Fruit fly (Drosophila melanogaster) whole organism, embryonic: Measurements from ENCODE around the gene Duox.

ENCODE experiments used
- Atf6 ChIP-seq: fragments of 200-800 bp; sonication (Bioruptor generic); IDR thresholded peaks from 2 replicates; pipeline ENCODE4 v1.3.6; 2022; ENCODE audit warnings: missing biosample characterization, missing genetic modification characterization
- CG10431 ChIP-seq: fragments of 200-800 bp; sonication (Bioruptor generic); optimal IDR thresholded peaks from 3 replicates; lab custom pipeline; 2018; ENCODE audit warnings: missing biosample characterization, mild to moderate bottlenecking, missing genetic modification characterization
- CG11560 ChIP-seq: fragments of 200-800 bp; sonication (Bioruptor generic); IDR thresholded peaks from 3 replicates; pipeline ENCODE4 v1.3.6; 2022; ENCODE audit warnings: missing biosample characterization, missing genetic modification characterization
- CG12391 ChIP-seq: fragments of 200-800 bp; sonication (Bioruptor generic); optimal IDR thresholded peaks from 3 replicates; lab custom pipeline; 2018; ENCODE audit warnings: missing biosample characterization, mild to moderate bottlenecking, missing genetic modification characterization, moderate library complexity
- CG14965 ChIP-seq: fragments of 200-800 bp; sonication (Bioruptor generic); optimal IDR thresholded peaks from 2 replicates; lab custom pipeline; 2016; ENCODE audit warnings: missing biosample characterization, missing genetic modification characterization, borderline replicate concordance
- CG15073 ChIP-seq: fragments of 200-800 bp; sonication (Bioruptor generic); optimal IDR thresholded peaks from 2 replicates; lab custom pipeline; 2016; ENCODE audit warnings: missing biosample characterization, missing genetic modification characterization
- CG1647 ChIP-seq: fragments of 200-800 bp; sonication (Bioruptor generic); optimal IDR thresholded peaks from 3 replicates; lab custom pipeline; 2016; ENCODE audit warnings: missing biosample characterization, missing genetic modification characterization
- CG1832 ChIP-seq: fragments of 200-800 bp; sonication (Bioruptor generic); optimal IDR thresholded peaks from 2 replicates; lab custom pipeline; 2017; ENCODE audit warnings: missing biosample characterization, mild to moderate bottlenecking, missing genetic modification characterization, inconsistent platforms
- CG2202 ChIP-seq: fragments of 200-800 bp; sonication (Bioruptor generic); optimal IDR thresholded peaks from 2 replicates; lab custom pipeline; 2018; ENCODE audit warnings: missing biosample characterization, mild to moderate bottlenecking, missing genetic modification characterization
- CG32532 ChIP-seq: fragments of 200-800 bp; sonication (Bioruptor generic); IDR thresholded peaks from 2 replicates; pipeline ENCODE4 v1.3.6; 2022; ENCODE audit warnings: missing biosample characterization, missing genetic modification characterization
- CG3838 ChIP-seq: fragments of 200-800 bp; sonication (Bioruptor generic); optimal IDR thresholded peaks from 3 replicates; lab custom pipeline; 2016; ENCODE audit warnings: missing biosample characterization, missing genetic modification characterization
- CG5953 ChIP-seq: fragments of 200-800 bp; sonication (Bioruptor generic); IDR thresholded peaks from 2 replicates; pipeline ENCODE4 v1.3.6; 2022; ENCODE audit warnings: missing biosample characterization, missing genetic modification characterization
- CG6254 ChIP-seq: fragments of 200-800 bp; sonication (Bioruptor generic); optimal IDR thresholded peaks from 3 replicates; lab custom pipeline; 2017; ENCODE audit warnings: mild to moderate bottlenecking, missing biosample characterization, missing genetic modification reagents, missing genetic modification characterization
- CG6765 ChIP-seq: fragments of 200-800 bp; sonication (Bioruptor generic); optimal IDR thresholded peaks from 3 replicates; lab custom pipeline; 2017; ENCODE audit warnings: missing biosample characterization, mild to moderate bottlenecking, missing genetic modification characterization
- CG6791 ChIP-seq: fragments of 200-800 bp; sonication (Bioruptor generic); IDR thresholded peaks from 3 replicates; pipeline ENCODE4 v1.3.6; 2022; ENCODE audit warnings: missing biosample characterization, missing genetic modification characterization; ENCODE audit not compliant: partially characterized antibody
- CG7928 ChIP-seq: fragments of 200-800 bp; sonication (Bioruptor generic); optimal IDR thresholded peaks from 2 replicates; lab custom pipeline; 2017; ENCODE audit warnings: missing biosample characterization, mild to moderate bottlenecking, missing genetic modification characterization
- CG8281 ChIP-seq: fragments of 200-800 bp; sonication (Bioruptor generic); optimal IDR thresholded peaks from 2 replicates; lab custom pipeline; 2018; ENCODE audit warnings: missing biosample characterization, mild to moderate bottlenecking, missing genetic modification characterization, moderate library complexity
- CG8290 ChIP-seq, 3 experiments: fragments of 200-800 bp; sonication (Bioruptor generic); optimal IDR thresholded peaks; 2 replicates each; lab custom pipeline; 2016 to 2019; ENCODE audit warnings: missing biosample characterization in 3 of 3, missing genetic modification characterization in 3 of 3, mild to moderate bottlenecking in 2 of 3, moderate library complexity in 1 of 3
- CrebB ChIP-seq: fragments of 200-800 bp; sonication (Bioruptor generic); optimal IDR thresholded peaks from 3 replicates; lab custom pipeline; 2018; ENCODE audit warnings: missing biosample characterization, mild to moderate bottlenecking, missing genetic modification characterization
- D19A ChIP-seq: fragments of 200-800 bp; optimal IDR thresholded peaks from 3 replicates; lab custom pipeline; 2019; ENCODE audit warnings: missing biosample characterization, mild to moderate bottlenecking, missing genetic modification characterization, moderate library complexity
- Dek ChIP-seq: fragments of 200-800 bp; sonication (Bioruptor generic); optimal IDR thresholded peaks from 3 replicates; lab custom pipeline; 2019; ENCODE audit warnings: missing biosample characterization, mild to moderate bottlenecking, missing genetic modification characterization, moderate library complexity
- H2.0 ChIP-seq: fragments of 200-800 bp; sonication (Bioruptor generic); IDR thresholded peaks from 2 replicates; pipeline ENCODE4 v1.3.6; 2022; ENCODE audit warnings: missing biosample characterization, missing genetic modification characterization
- Hey ChIP-seq: fragments of 200-800 bp; sonication (Bioruptor generic); optimal IDR thresholded peaks from 3 replicates; lab custom pipeline; 2018; ENCODE audit warnings: missing biosample characterization, mild to moderate bottlenecking, missing genetic modification characterization
- Hr51 ChIP-seq, 2 experiments: fragments of 200-800 bp; sonication (Bioruptor generic); optimal IDR thresholded peaks; 2 replicates in 1 of 2; 3 replicates in 1 of 2; lab custom pipeline; 2016 to 2018; ENCODE audit warnings: missing biosample characterization in 2 of 2, missing genetic modification characterization in 2 of 2, mild to moderate bottlenecking in 1 of 2, moderate library complexity in 1 of 2
- MTF-1 ChIP-seq: fragments of 200-800 bp; sonication (Bioruptor generic); optimal IDR thresholded peaks from 2 replicates; lab custom pipeline; 2018; ENCODE audit warnings: missing biosample characterization, mild to moderate bottlenecking, missing genetic modification characterization, borderline replicate concordance
- Meics ChIP-seq: fragments of 200-800 bp; sonication (Bioruptor generic); optimal IDR thresholded peaks from 2 replicates; lab custom pipeline; 2017; ENCODE audit warnings: missing biosample characterization, mild to moderate bottlenecking, missing genetic modification characterization
- NC2α ChIP-seq: fragments of 200-800 bp; sonication (Bioruptor generic); optimal IDR thresholded peaks from 2 replicates; lab custom pipeline; 2016; ENCODE audit warnings: missing biosample characterization, missing genetic modification characterization
- NK7.1 ChIP-seq: fragments of 200-800 bp; sonication (Bioruptor generic); optimal IDR thresholded peaks from 3 replicates; lab custom pipeline; 2016; ENCODE audit warnings: missing biosample characterization, missing genetic modification characterization
- Poxn ChIP-seq: fragments of 200-800 bp; sonication (Bioruptor generic); IDR thresholded peaks from 2 replicates; pipeline ENCODE4 v1.3.6; 2022; ENCODE audit warnings: missing biosample characterization, missing genetic modification characterization
- Spps ChIP-seq: fragments of 200-800 bp; sonication (Bioruptor generic); optimal IDR thresholded peaks from 2 replicates; lab custom pipeline; 2018; ENCODE audit warnings: missing biosample characterization, mild to moderate bottlenecking, missing genetic modification characterization
- Sry-δ ChIP-seq: fragments of 200-800 bp; sonication (Bioruptor generic); optimal IDR thresholded peaks from 2 replicates; lab custom pipeline; 2016; ENCODE audit warnings: missing biosample characterization, missing genetic modification characterization
- Xbp1 ChIP-seq: fragments of 200-800 bp; sonication (Bioruptor generic); optimal IDR thresholded peaks from 3 replicates; lab custom pipeline; 2016; ENCODE audit warnings: missing biosample characterization, mild to moderate bottlenecking, missing genetic modification characterization
- chm ChIP-seq: fragments of 200-800 bp; sonication (Bioruptor generic); IDR thresholded peaks from 2 replicates; pipeline ENCODE4 v1.3.6; 2022; ENCODE audit warnings: missing biosample characterization, missing genetic modification characterization
- crc ChIP-seq: fragments of 200-800 bp; sonication (Bioruptor generic); optimal IDR thresholded peaks from 2 replicates; lab custom pipeline; 2016; ENCODE audit warnings: missing biosample characterization, missing genetic modification characterization
- dm ChIP-seq: fragments of 200-800 bp; sonication (Bioruptor generic); optimal IDR thresholded peaks from 3 replicates; lab custom pipeline; 2016; ENCODE audit warnings: missing biosample characterization, missing genetic modification characterization
- dmrt11E ChIP-seq: fragments of 200-800 bp; sonication (Bioruptor generic); optimal IDR thresholded peaks from 3 replicates; lab custom pipeline; 2018; ENCODE audit warnings: missing biosample characterization, mild to moderate bottlenecking, missing genetic modification characterization, moderate library complexity
- esg ChIP-seq: fragments of 200-800 bp; sonication (Bioruptor generic); conservative IDR thresholded peaks from 2 replicates; pipeline ENCODE4 v1.3.6; 2022; ENCODE audit warnings: missing biosample characterization, missing genetic modification characterization
- grau ChIP-seq: fragments of 200-800 bp; optimal IDR thresholded peaks from 3 replicates; lab custom pipeline; 2019; ENCODE audit warnings: missing biosample characterization, mild to moderate bottlenecking, missing genetic modification characterization, moderate library complexity
- h ChIP-seq: fragments of >200 bp; optimal IDR thresholded peaks from 2 replicates; lab custom pipeline; 2017
- lab ChIP-seq: fragments of 200-800 bp; sonication (Bioruptor generic); optimal IDR thresholded peaks from 3 replicates; lab custom pipeline; 2017; ENCODE audit warnings: missing biosample characterization, missing genetic modification characterization, mild to moderate bottlenecking, moderate library complexity, missing genetic modification reagents
- luna ChIP-seq: fragments of 200-800 bp; sonication (Bioruptor generic); optimal IDR thresholded peaks from 2 replicates; lab custom pipeline; 2016; ENCODE audit warnings: missing biosample characterization, missing genetic modification characterization
- nau ChIP-seq: fragments of 200-800 bp; sonication (Bioruptor generic); optimal IDR thresholded peaks from 3 replicates; lab custom pipeline; 2017; ENCODE audit warnings: missing biosample characterization, mild to moderate bottlenecking, missing genetic modification characterization, missing genetic modification reagents
- nmo ChIP-seq: fragments of 200-800 bp; sonication (Bioruptor generic); optimal IDR thresholded peaks from 2 replicates; lab custom pipeline; 2018; ENCODE audit warnings: missing biosample characterization, mild to moderate bottlenecking, missing genetic modification characterization, moderate library complexity
- pan ChIP-seq, 4 experiments: fragments of >200 bp in 3 of 4; fragments of 200-800 bp in 1 of 4; sonication (Bioruptor generic) in 1 of 4; optimal IDR thresholded peaks in 3 of 4; IDR thresholded peaks in 1 of 4; 2 replicates each; pipeline versions ENCODE4 v1.3.6 to Lab custom; 2017 to 2022; ENCODE audit warnings: missing biosample characterization in 2 of 4, missing genetic modification characterization in 2 of 4, mixed read lengths in 1 of 4
- pita ChIP-seq: fragments of 200-800 bp; sonication (Bioruptor generic); optimal IDR thresholded peaks from 2 replicates; lab custom pipeline; 2017; ENCODE audit warnings: missing biosample characterization, mild to moderate bottlenecking, missing genetic modification characterization
- pum ChIP-seq: fragments of 200-800 bp; sonication (Bioruptor generic); optimal IDR thresholded peaks from 2 replicates; lab custom pipeline; 2016; ENCODE audit warnings: missing biosample characterization, missing genetic modification characterization
- pzg ChIP-seq: fragments of 200-800 bp; sonication (Bioruptor generic); optimal IDR thresholded peaks from 3 replicates; lab custom pipeline; 2018; ENCODE audit warnings: missing biosample characterization, mild to moderate bottlenecking, missing genetic modification characterization, moderate library complexity
- slbo ChIP-seq: fragments of 200-800 bp; sonication (Bioruptor generic); IDR thresholded peaks from 2 replicates; pipeline ENCODE4 v1.3.6; 2022; ENCODE audit warnings: missing biosample characterization, missing genetic modification characterization
- wdn ChIP-seq: fragments of 200-800 bp; sonication (Bioruptor generic); IDR thresholded peaks from 2 replicates; pipeline ENCODE4 v1.3.6; 2022; ENCODE audit warnings: missing biosample characterization, missing genetic modification characterization
- yki ChIP-seq: fragments of >200 bp; optimal IDR thresholded peaks from 3 replicates; lab custom pipeline; 2018

Gene Duox

DNA sequence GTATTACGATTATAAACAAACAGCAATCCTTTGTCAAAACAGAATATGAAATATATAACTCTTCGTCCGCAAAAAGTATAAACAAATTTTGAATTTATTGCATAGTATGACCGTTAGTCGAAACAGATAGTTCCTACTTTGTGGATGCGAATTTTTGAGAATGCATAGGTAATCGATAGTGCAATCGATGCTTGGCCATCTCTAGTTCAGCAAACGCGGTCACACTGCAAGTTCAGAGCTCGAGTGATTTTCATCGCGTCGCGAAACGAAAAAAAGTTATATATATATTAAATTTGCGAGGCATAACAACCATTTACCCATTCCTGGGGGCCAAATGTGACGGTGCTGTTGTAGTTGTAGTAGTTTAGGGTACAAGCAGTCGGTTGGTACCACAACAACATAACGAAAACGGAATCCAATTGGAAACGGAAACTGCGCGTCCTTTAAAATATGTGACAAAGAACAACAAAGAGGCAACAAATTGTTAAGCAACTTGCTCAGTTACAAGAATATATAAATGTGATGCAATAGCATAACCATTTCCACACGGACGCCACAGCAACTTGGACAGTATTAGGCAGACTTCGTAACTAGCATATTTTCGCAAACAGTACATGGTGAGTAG, 27.0 kb upstream of the Duox start, which contains the start of gene CG2991 (continued):
- TF ChIP-seq CG14965 (GFP tag; lab: Kevin White, UChicago) (no peak), h (lab: Kevin White, UChicago) (no peak), slbo (GFP tag; lab: Robert Waterston, UW) (no peak), CG1647 (GFP tag; lab: Kevin White, UChicago) (peak; percentile 14), CG10431 (GFP tag; lab: Kevin White, UChicago) (peak; percentile 36), Dek (peak; percentile 61), CG6254 (GFP tag; lab: Kevin White, UChicago) (no peak), nmo (GFP tag; lab: Kevin White, UChicago) (peak; percentile 56), NK7.1 (no peak), Hey (tag; lab: Kevin White, UChicago) (no peak), CG8290 (GFP tag; optimal IDR thresholded peaks at IDR 0.05; lab: Kevin White, UChicago) (no peak), CG8290 (tag; optimal IDR thresholded peaks at IDR 0.05; lab: Kevin White, UChicago) (peak in 1 of 2 experiments; percentile 75), CG8281 (no peak), Spps (tag; lab: Kevin White, UChicago) (no peak), MTF-1 (GFP tag; lab: Kevin White, UChicago) (no peak), pita (GFP tag; lab: Kevin White, UChicago) (no peak), CG6765 (GFP tag; lab: Kevin White, UChicago) (no peak), nau (no peak), esg (no peak), Sry-δ (GFP tag; lab: Kevin White, UChicago) (peak; percentile 96), CG1832 (GFP tag; lab: Kevin White, UChicago) (no peak), crc (GFP tag; lab: Kevin White, UChicago) (no peak), chm (GFP tag; lab: Robert Waterston, UW) (peak; percentile 74), Poxn (no peak), luna (GFP tag; lab: Kevin White, UChicago) (no peak), pzg (GFP tag; lab: Kevin White, UChicago) (peak; percentile 97), lab (GFP tag; lab: Kevin White, UChicago) (peak; percentile 36), Atf6 (GFP tag; lab: Robert Waterston, UW) (no peak), CG7928 (GFP tag; lab: Kevin White, UChicago) (no peak), pan (optimal IDR thresholded peaks at IDR 0.05; lab: Kevin White, UChicago) (no peak), pan (GFP tag; optimal IDR thresholded peaks at IDR 0.05 in 1 of 2, IDR thresholded peaks at IDR 0.05 in 1 of 2) (no peak), Meics (GFP tag; lab: Kevin White, UChicago) (peak; percentile 31), H2.0 (no peak), CG5953 (GFP tag; lab: Robert Waterston, UW) (no peak), CG32532 (GFP tag; lab: Robert Waterston, UW) (no peak), Xbp1 (GFP tag; lab: Kevin White, UChicago) (peak; percentile 28), CG15073 (GFP tag; lab: Kevin White, UChicago) (no peak), CG12391 (peak; percentile 40), CG11560 (no peak), NC2α (GFP tag; lab: Kevin White, UChicago) (no peak), pum (GFP tag; lab: Kevin White, UChicago) (no peak), CrebB (no peak), grau (peak; percentile 45), CG3838 (GFP tag; lab: Kevin White, UChicago) (no peak), D19A (tag; lab: Kevin White, UChicago) (peak; percentile 52), Hr51 (GFP tag; optimal IDR thresholded peaks at IDR 0.05; lab: Kevin White, UChicago) (peak in 1 of 2 experiments; percentile 24), dm (peak; percentile 8), dmrt11E (tag; lab: Kevin White, UChicago) (peak; percentile 13), CG2202 (tag; lab: Kevin White, UChicago) (no peak), CG6791 (GFP tag; lab: Robert Waterston, UW) (peak; percentile 91), yki (lab: Kevin White, UChicago) (no peak), wdn (peak; percentile 28; the same call in 1 of the 2 replicates)
